Worm (Caenorhabditis elegans) whole organism, early embryonic: Measurements from ENCODE around the gene pyk-2.

Source experiments
- F13C5.2 ChIP-seq: sonication (generic microtip); optimal IDR thresholded peaks from 2 replicates; lab custom pipeline; 2017; ENCODE audit warnings: mild to moderate bottlenecking, missing genetic modification characterization, inconsistent platforms, missing compliant biosample characterization
- ama-1 ChIP-seq: fragments of 150-350 bp; optimal IDR thresholded peaks from 2 replicates; lab custom pipeline; 2014
- ceh-36 ChIP-seq: sonication (generic microtip); optimal IDR thresholded peaks from 2 replicates; lab custom pipeline; 2016; ENCODE audit warnings: missing genetic modification characterization, inconsistent platforms, missing compliant biosample characterization
- flt-1 ChIP-seq: fragments of 200-800 bp; sonication (Bioruptor generic); IDR thresholded peaks from 2 replicates; pipeline ENCODE4 v1.3.6; 2022; ENCODE audit warnings: missing genetic modification characterization, missing compliant biosample characterization
- hmbx-1 ChIP-seq: sonication (generic microtip); optimal IDR thresholded peaks from 2 replicates; lab custom pipeline; 2016; ENCODE audit warnings: mild to moderate bottlenecking, missing genetic modification characterization, missing compliant biosample characterization
- hnd-1 ChIP-seq: sonication (generic microtip); optimal IDR thresholded peaks from 2 replicates; lab custom pipeline; 2016; ENCODE audit warnings: missing genetic modification characterization, missing compliant biosample characterization
- scrt-1 ChIP-seq: fragments of 200-800 bp; sonication (Bioruptor generic); IDR thresholded peaks from 2 replicates; pipeline ENCODE4 v1.3.6; 2022; ENCODE audit warnings: missing genetic modification characterization, missing compliant biosample characterization
- sea-1 ChIP-seq: fragments of 200-800 bp; sonication (Bioruptor generic); conservative IDR thresholded peaks from 2 replicates; pipeline ENCODE4 v1.3.6; 2022; ENCODE audit warnings: missing genetic modification characterization, missing compliant biosample characterization

- no peak for TF ChIP-seq hnd-1 (tag; lab: Kevin White, UChicago)
- TF ChIP-seq scrt-1, result no peak
- no peak for TF ChIP-seq ama-1
- TF ChIP-seq hmbx-1, result no peak
- TF ChIP-seq flt-1 (GFP tag; lab: Robert Waterston, UW), result no peak
- no peak for TF ChIP-seq ceh-36 (tag; lab: Kevin White, UChicago)
- no peak for TF ChIP-seq F13C5.2 (tag; lab: Kevin White, UChicago)
- TF ChIP-seq sea-1 (GFP tag; lab: Robert Waterston, UW), result no peak
These were observed 25.6 kb downstream of the pyk-2 start for ce11 chrIV:10935336-10935735.
